Fruit fly (Drosophila melanogaster): Measurements from ENCODE around the gene Daxx.

The Daxx gene

dm6 chr2L:6479226-6479906, 1.4 kb upstream of the Daxx start (continued):
- peak; percentile 17 for TF ChIP-seq CG12155 (GFP tag; optimal IDR thresholded peaks at IDR 0.05)
- peak; percentile 9; the same call in 1 of the 3 replicates for TF ChIP-seq CG17361 (GFP tag; IDR thresholded peaks at IDR 0.05)
- peak; percentile 35 for TF ChIP-seq gem (tag; optimal IDR thresholded peaks at IDR 0.05)
- TF ChIP-seq chinmo (GFP tag; IDR thresholded peaks at IDR 0.05; ENCODE audit: partially characterized antibody): peak; percentile 68; the same call in 1 of the 4 replicates
- TF ChIP-seq CG11723 (GFP tag; optimal IDR thresholded peaks at IDR 0.05): peak; percentile 15
- TF ChIP-seq YL-1 (GFP tag; optimal IDR thresholded peaks at IDR 0.05): peak; percentile 78
- peak; percentile 91 for TF ChIP-seq kah (GFP tag; optimal IDR thresholded peaks at IDR 0.05)
- peak; percentile 100 for TF ChIP-seq Deaf1 (tag; optimal IDR thresholded peaks at IDR 0.05)
- no peak for TF ChIP-seq CG11560 (tag; IDR thresholded peaks at IDR 0.05)
- peak; percentile 54; the same call in 1 of the 3 replicates for TF ChIP-seq CG11456 (GFP tag; IDR thresholded peaks at IDR 0.05)
- TF ChIP-seq Awh (GFP tag; IDR thresholded peaks at IDR 0.05): no peak
- TF ChIP-seq Meics (GFP tag; optimal IDR thresholded peaks at IDR 0.05): peak; percentile 55
- TF ChIP-seq sr (GFP tag; IDR thresholded peaks at IDR 0.05): peak; percentile 14; the same call in 2 of the 3 replicates
- TF ChIP-seq grn (GFP tag; optimal IDR thresholded peaks at IDR 0.05): no peak
- no peak for TF ChIP-seq CG12236 (GFP tag; optimal IDR thresholded peaks at IDR 0.05)
- peak; percentile 85 for TF ChIP-seq CG7987 (GFP tag; optimal IDR thresholded peaks at IDR 0.05)
- no peak for TF ChIP-seq croc (GFP tag; conservative IDR thresholded peaks at IDR 0.05)
- TF ChIP-seq CG6272 (GFP tag; IDR thresholded peaks at IDR 0.05): no peak
- TF ChIP-seq dysf (GFP tag; IDR thresholded peaks at IDR 0.05): peak; percentile 21; the same call in 1 of the 3 replicates
- peak; percentile 84 for TF ChIP-seq CG9215 (GFP tag; IDR thresholded peaks at IDR 0.05)
- TF ChIP-seq CG17829 (tag; optimal IDR thresholded peaks at IDR 0.05): no peak
- TF ChIP-seq ftz-f1 (GFP tag; optimal IDR thresholded peaks at IDR 0.05): peak; percentile 25
- TF ChIP-seq CG6254 (GFP tag; optimal IDR thresholded peaks at IDR 0.05): peak; percentile 27
- no peak for TF ChIP-seq CG3838 (GFP tag; optimal IDR thresholded peaks at IDR 0.05)
- TF ChIP-seq CG3995 (GFP tag; optimal IDR thresholded peaks at IDR 0.05): no peak
- TF ChIP-seq CG6813 (GFP tag; optimal IDR thresholded peaks at IDR 0.05): peak; percentile 69
- TF ChIP-seq mirr (GFP tag; optimal IDR thresholded peaks at IDR 0.05): peak; percentile 88
- TF ChIP-seq prd (optimal IDR thresholded peaks at IDR 0.05): no peak
- TF ChIP-seq prd (GFP tag; IDR thresholded peaks at IDR 0.05): no peak
- no peak for TF ChIP-seq fd96Cb (tag; optimal IDR thresholded peaks at IDR 0.05)
- peak; percentile 78 for TF ChIP-seq Med (GFP tag)
- TF ChIP-seq Ptx1 (GFP tag; IDR thresholded peaks at IDR 0.05): no peak
- no peak for TF ChIP-seq fd3F (GFP tag; optimal IDR thresholded peaks at IDR 0.05)
- no peak for TF ChIP-seq tup (GFP tag; optimal IDR thresholded peaks at IDR 0.05)
- TF ChIP-seq CG9727 (GFP tag; optimal IDR thresholded peaks at IDR 0.05): peak; percentile 23
- TF ChIP-seq gro (GFP tag; optimal IDR thresholded peaks at IDR 0.05): peak; percentile 53
- TF ChIP-seq CG3726 (GFP tag; IDR thresholded peaks at IDR 0.05): no peak
- peak; percentile 72 for TF ChIP-seq CG4328 (GFP tag; optimal IDR thresholded peaks at IDR 0.05)
- peak; percentile 13; the same call in 1 of the 2 replicates for TF ChIP-seq CG13287 (GFP tag; IDR thresholded peaks at IDR 0.05; ENCODE audit: partially characterized antibody)
- TF ChIP-seq Hey (tag; optimal IDR thresholded peaks at IDR 0.05): peak; percentile 41
- peak; percentile 12; the same call in 1 of the 2 replicates for TF ChIP-seq CG14014 (GFP tag; IDR thresholded peaks at IDR 0.05)
- TF ChIP-seq ham (GFP tag; IDR thresholded peaks at IDR 0.05): no peak
- TF ChIP-seq CG8478 (optimal IDR thresholded peaks at IDR 0.05): no peak
- TF ChIP-seq GATAe (GFP tag; conservative IDR thresholded peaks at IDR 0.05): no peak
- TF ChIP-seq HLH4C (GFP tag; IDR thresholded peaks at IDR 0.05; ENCODE audit: partially characterized antibody): no peak
- TF ChIP-seq CG4282 (GFP tag; optimal IDR thresholded peaks at IDR 0.05): no peak
- peak; percentile 57 for TF ChIP-seq nau (GFP tag; optimal IDR thresholded peaks at IDR 0.05)
- TF ChIP-seq Mrtf (GFP tag; IDR thresholded peaks at IDR 0.05): no peak
- TF ChIP-seq Blimp-1 (GFP tag; optimal IDR thresholded peaks at IDR 0.05): peak; percentile 51
- no peak for TF ChIP-seq wdn (GFP tag; IDR thresholded peaks at IDR 0.05)

Measured in whole organism, embryonic.